Fruit fly (Drosophila melanogaster) whole organism, embryonic: ENCODE measurements around the gene CG7550.
A peak's percentile ranks its signal among the peaks of the same experiment; 100 is the strongest.

Experiments used
- Abd-B ChIP-seq: fragments of 200-800 bp; sonication (Bioruptor generic); optimal IDR thresholded peaks from 2 replicates; lab custom pipeline; 2018; ENCODE audit warnings: missing biosample characterization, mild to moderate bottlenecking, missing genetic modification characterization, moderate library complexity
- Adf1 ChIP-seq: fragments of 200-800 bp; sonication (Bioruptor generic); IDR thresholded peaks from 2 replicates; pipeline ENCODE4 v1.3.6; 2022; ENCODE audit warnings: missing biosample characterization, missing genetic modification characterization
- Asciz ChIP-seq: fragments of 200-800 bp; sonication (Bioruptor generic); optimal IDR thresholded peaks from 2 replicates; lab custom pipeline; 2017; ENCODE audit warnings: missing biosample characterization, mild to moderate bottlenecking, missing genetic modification characterization, missing genetic modification reagents
- CG10147 ChIP-seq: fragments of 200-800 bp; sonication (Bioruptor generic); optimal IDR thresholded peaks from 2 replicates; lab custom pipeline; 2019; ENCODE audit warnings: missing biosample characterization, mild to moderate bottlenecking, missing genetic modification characterization, moderate library complexity
- CG10979 ChIP-seq: fragments of 200-800 bp; sonication (Bioruptor generic); optimal IDR thresholded peaks from 2 replicates; lab custom pipeline; 2018; ENCODE audit warnings: missing biosample characterization, mild to moderate bottlenecking, missing genetic modification characterization, moderate library complexity
- CG12391 ChIP-seq: fragments of 200-800 bp; sonication (Bioruptor generic); optimal IDR thresholded peaks from 3 replicates; lab custom pipeline; 2018; ENCODE audit warnings: missing biosample characterization, mild to moderate bottlenecking, missing genetic modification characterization, moderate library complexity
- CG14050 ChIP-seq: fragments of 200-800 bp; sonication (Bioruptor generic); IDR thresholded peaks from 3 replicates; pipeline ENCODE4 v1.3.6; 2022; ENCODE audit warnings: missing biosample characterization, missing genetic modification characterization
- CG15011 ChIP-seq: fragments of 200-800 bp; sonication (Bioruptor generic); optimal IDR thresholded peaks from 3 replicates; lab custom pipeline; 2018; ENCODE audit warnings: missing biosample characterization, mild to moderate bottlenecking, missing genetic modification characterization
- CG1529 ChIP-seq: fragments of 200-800 bp; sonication (Bioruptor generic); optimal IDR thresholded peaks from 3 replicates; lab custom pipeline; 2018; ENCODE audit warnings: missing biosample characterization, missing genetic modification characterization
- CG15696 ChIP-seq: fragments of 200-800 bp; sonication (Bioruptor generic); optimal IDR thresholded peaks from 2 replicates; lab custom pipeline; 2019; ENCODE audit warnings: missing biosample characterization, mild to moderate bottlenecking, missing genetic modification characterization, moderate library complexity
- CG1792 ChIP-seq: fragments of 200-800 bp; sonication (Bioruptor generic); optimal IDR thresholded peaks from 2 replicates; lab custom pipeline; 2016; ENCODE audit warnings: missing biosample characterization, missing genetic modification characterization
- CG18262 ChIP-seq: fragments of 200-800 bp; optimal IDR thresholded peaks from 3 replicates; lab custom pipeline; 2019; ENCODE audit warnings: missing biosample characterization, mild to moderate bottlenecking, missing genetic modification characterization, moderate library complexity
- CG18476 ChIP-seq: fragments of 200-800 bp; sonication (Bioruptor generic); optimal IDR thresholded peaks from 2 replicates; lab custom pipeline; 2016; ENCODE audit warnings: missing biosample characterization, mild to moderate bottlenecking, missing genetic modification characterization
- CG18599 ChIP-seq: fragments of 200-800 bp; sonication (Bioruptor generic); optimal IDR thresholded peaks from 3 replicates; lab custom pipeline; 2017; ENCODE audit warnings: missing biosample characterization, missing genetic modification characterization, mild to moderate bottlenecking, moderate library complexity, missing genetic modification reagents
- CG2199 ChIP-seq: fragments of 200-800 bp; sonication (Bioruptor generic); IDR thresholded peaks from 3 replicates; pipeline ENCODE4 v1.3.6; 2022; ENCODE audit warnings: missing biosample characterization, missing genetic modification characterization
- CG31224 ChIP-seq: fragments of 200-800 bp; sonication (Bioruptor generic); IDR thresholded peaks from 2 replicates; pipeline ENCODE4 v1.3.6; 2022; ENCODE audit warnings: missing biosample characterization, missing genetic modification characterization
- CG31365 ChIP-seq: fragments of 200-800 bp; sonication (Bioruptor generic); optimal IDR thresholded peaks from 2 replicates; lab custom pipeline; 2018; ENCODE audit warnings: missing biosample characterization, mild to moderate bottlenecking, missing genetic modification characterization
- CG43689 ChIP-seq: fragments of 200-800 bp; sonication (Bioruptor generic); IDR thresholded peaks from 2 replicates; pipeline ENCODE4 v1.3.6; 2022; ENCODE audit warnings: missing biosample characterization, missing genetic modification characterization
- CG6683 ChIP-seq: fragments of 200-800 bp; sonication (Bioruptor generic); optimal IDR thresholded peaks from 2 replicates; lab custom pipeline; 2017; ENCODE audit warnings: missing biosample characterization, mild to moderate bottlenecking, missing genetic modification characterization, missing genetic modification reagents
- CG7372 ChIP-seq: fragments of 200-800 bp; sonication (Bioruptor generic); IDR thresholded peaks from 2 replicates; pipeline ENCODE4 v1.3.6; 2022; ENCODE audit warnings: missing biosample characterization, missing genetic modification characterization
- CG8478 ChIP-seq: fragments of >200 bp; optimal IDR thresholded peaks from 2 replicates; lab custom pipeline; 2018
- CrebB ChIP-seq: fragments of 200-800 bp; sonication (Bioruptor generic); optimal IDR thresholded peaks from 3 replicates; lab custom pipeline; 2018; ENCODE audit warnings: missing biosample characterization, mild to moderate bottlenecking, missing genetic modification characterization
- Dek ChIP-seq: fragments of 200-800 bp; sonication (Bioruptor generic); optimal IDR thresholded peaks from 3 replicates; lab custom pipeline; 2019; ENCODE audit warnings: missing biosample characterization, mild to moderate bottlenecking, missing genetic modification characterization, moderate library complexity
- Dip3 ChIP-seq: fragments of 200-800 bp; sonication (Bioruptor generic); optimal IDR thresholded peaks from 3 replicates; lab custom pipeline; 2016; ENCODE audit warnings: missing biosample characterization, missing genetic modification characterization
- Dref ChIP-seq: fragments of 200-800 bp; sonication (Bioruptor generic); IDR thresholded peaks from 2 replicates; pipeline ENCODE4 v1.3.6; 2022; ENCODE audit warnings: missing biosample characterization, missing genetic modification characterization
- Ets97D ChIP-seq: fragments of 200-800 bp; sonication (Bioruptor generic); optimal IDR thresholded peaks from 3 replicates; lab custom pipeline; 2016; ENCODE audit warnings: missing biosample characterization, missing genetic modification characterization
- Gsc ChIP-seq: fragments of 200-800 bp; sonication (Bioruptor generic); IDR thresholded peaks from 2 replicates; pipeline ENCODE4 v1.3.6; 2022; ENCODE audit warnings: missing biosample characterization, missing genetic modification characterization
- H15 ChIP-seq: fragments of 200-800 bp; sonication (Bioruptor generic); IDR thresholded peaks from 3 replicates; pipeline ENCODE4 v1.3.6; 2022; ENCODE audit warnings: missing biosample characterization, missing genetic modification characterization
- HLHmδ ChIP-seq: fragments of 200-800 bp; sonication (Bioruptor generic); optimal IDR thresholded peaks from 2 replicates; lab custom pipeline; 2018; ENCODE audit warnings: missing biosample characterization, mild to moderate bottlenecking, missing genetic modification characterization, moderate library complexity
- Hr78 ChIP-seq, 2 experiments: fragments of 200-800 bp in 1 of 2; fragments of >200 bp in 1 of 2; sonication (Bioruptor generic) in 1 of 2; optimal IDR thresholded peaks; 2 replicates each; lab custom pipeline; 2017 to 2019; ENCODE audit warnings: missing biosample characterization in 2 of 2, missing genetic modification characterization in 2 of 2, mild to moderate bottlenecking in 1 of 2, moderate library complexity in 1 of 2
- MTF-1 ChIP-seq: fragments of 200-800 bp; sonication (Bioruptor generic); optimal IDR thresholded peaks from 2 replicates; lab custom pipeline; 2018; ENCODE audit warnings: missing biosample characterization, mild to moderate bottlenecking, missing genetic modification characterization, borderline replicate concordance
- Sox100B ChIP-seq: fragments of 200-800 bp; sonication (Bioruptor generic); optimal IDR thresholded peaks from 3 replicates; lab custom pipeline; 2018; ENCODE audit warnings: missing biosample characterization, mild to moderate bottlenecking, missing genetic modification characterization
- Ssrp ChIP-seq: fragments of 200-800 bp; sonication (Bioruptor generic); optimal IDR thresholded peaks from 2 replicates; lab custom pipeline; 2018; ENCODE audit warnings: missing biosample characterization, mild to moderate bottlenecking, missing genetic modification characterization, moderate library complexity
- cas ChIP-seq: fragments of 200-800 bp; sonication (Bioruptor generic); IDR thresholded peaks from 2 replicates; pipeline ENCODE4 v1.3.6; 2022; ENCODE audit warnings: missing biosample characterization, missing genetic modification characterization
- chm ChIP-seq: fragments of 200-800 bp; sonication (Bioruptor generic); IDR thresholded peaks from 2 replicates; pipeline ENCODE4 v1.3.6; 2022; ENCODE audit warnings: missing biosample characterization, missing genetic modification characterization
- crol ChIP-seq: fragments of 200-800 bp; sonication (Bioruptor generic); IDR thresholded peaks from 2 replicates; pipeline ENCODE4 v1.3.6; 2022; ENCODE audit warnings: missing biosample characterization, missing genetic modification characterization
- da ChIP-seq: fragments of 200-800 bp; sonication (Bioruptor generic); optimal IDR thresholded peaks from 2 replicates; lab custom pipeline; 2016; ENCODE audit warnings: missing biosample characterization, missing genetic modification characterization
- ems ChIP-seq: fragments of 200-800 bp; sonication (Bioruptor generic); optimal IDR thresholded peaks from 3 replicates; lab custom pipeline; 2016; ENCODE audit warnings: missing biosample characterization, missing genetic modification characterization
- exex ChIP-seq: fragments of 200-800 bp; sonication (Bioruptor generic); optimal IDR thresholded peaks from 4 replicates; lab custom pipeline; 2018; ENCODE audit warnings: missing biosample characterization, mild to moderate bottlenecking, missing genetic modification characterization, moderate library complexity
- gem ChIP-seq: fragments of 200-800 bp; sonication (Bioruptor generic); optimal IDR thresholded peaks from 2 replicates; lab custom pipeline; 2019; ENCODE audit warnings: missing biosample characterization, mild to moderate bottlenecking, missing genetic modification characterization, moderate library complexity
- hb ChIP-seq: fragments of 200-800 bp; sonication (Bioruptor generic); IDR thresholded peaks from 3 replicates; pipeline ENCODE4 v1.3.6; 2022; ENCODE audit warnings: missing biosample characterization, missing genetic modification characterization; ENCODE audit not compliant: partially characterized antibody
- her ChIP-seq: fragments of 200-800 bp; sonication (Bioruptor generic); optimal IDR thresholded peaks from 2 replicates; lab custom pipeline; 2016; ENCODE audit warnings: missing biosample characterization, missing genetic modification characterization
- ind ChIP-seq: fragments of 200-800 bp; sonication (Bioruptor generic); optimal IDR thresholded peaks from 3 replicates; lab custom pipeline; 2016; ENCODE audit warnings: missing biosample characterization, missing genetic modification characterization
- lab ChIP-seq: fragments of 200-800 bp; sonication (Bioruptor generic); optimal IDR thresholded peaks from 3 replicates; lab custom pipeline; 2017; ENCODE audit warnings: missing biosample characterization, missing genetic modification characterization, mild to moderate bottlenecking, moderate library complexity, missing genetic modification reagents
- oc ChIP-seq: fragments of 200-800 bp; sonication (Bioruptor generic); optimal IDR thresholded peaks from 2 replicates; lab custom pipeline; 2018; ENCODE audit warnings: missing biosample characterization, mild to moderate bottlenecking, missing genetic modification characterization, moderate library complexity
- peb ChIP-seq: fragments of 200-800 bp; sonication (Bioruptor generic); IDR thresholded peaks from 2 replicates; pipeline ENCODE4 v1.3.6; 2022; ENCODE audit warnings: missing biosample characterization, missing genetic modification characterization
- pnt ChIP-seq: fragments of 200-800 bp; sonication (Bioruptor generic); optimal IDR thresholded peaks from 3 replicates; lab custom pipeline; 2016; ENCODE audit warnings: missing biosample characterization, missing genetic modification characterization
- sc ChIP-seq, 3 experiments: fragments of >200 bp in 2 of 3; fragments of 200-800 bp in 1 of 3; sonication (Bioruptor generic) in 1 of 3; optimal IDR thresholded peaks; 2 replicates in 2 of 3; 3 replicates in 1 of 3; lab custom pipeline; 2017; ENCODE audit warnings: mild to moderate bottlenecking in 1 of 3, missing biosample characterization in 1 of 3, missing genetic modification characterization in 1 of 3, missing genetic modification reagents in 1 of 3
- so ChIP-seq: fragments of 200-800 bp; sonication (Bioruptor generic); IDR thresholded peaks from 3 replicates; pipeline ENCODE4 v1.3.6; 2022; ENCODE audit warnings: missing biosample characterization, missing genetic modification characterization

The CG7550 gene

DNA sequence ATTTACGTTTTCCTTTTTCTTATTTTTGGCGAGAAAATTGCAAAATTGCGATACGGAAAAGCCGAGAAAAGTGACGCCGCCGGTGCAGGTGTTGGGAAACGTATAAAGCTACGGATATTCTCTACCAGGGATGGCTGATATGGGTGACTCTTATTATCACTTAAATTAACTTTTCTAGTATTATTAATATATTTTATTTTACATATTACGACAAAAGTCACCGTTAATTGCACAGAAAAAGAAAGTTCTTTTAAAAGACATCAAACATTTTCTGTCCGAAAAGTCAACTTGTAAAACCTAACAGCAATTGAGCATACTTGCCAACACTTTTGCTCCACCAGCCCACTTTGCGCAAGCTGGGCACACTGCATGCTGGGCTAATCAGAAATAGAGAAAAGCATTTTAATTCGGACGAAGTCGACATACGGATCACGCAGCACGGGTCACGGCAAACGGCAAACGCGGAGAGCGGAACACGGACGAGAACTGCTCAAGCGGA, 3.4 kb upstream of the CG7550 start, which contains the start of the genes Cds and Uba2 (continued):
- TF ChIP-seq CG18262 (tag; lab: Kevin White, UChicago) (peak; percentile 86), MTF-1 (GFP tag; lab: Kevin White, UChicago) (peak; percentile 52), HLHmδ (GFP tag; lab: Kevin White, UChicago) (no peak), CG10979 (tag; lab: Kevin White, UChicago) (peak; percentile 84), CG8478 (lab: Kevin White, UChicago) (no peak), crol (GFP tag; lab: Robert Waterston, UW) (peak; percentile 57), Ssrp (tag; lab: Kevin White, UChicago) (peak; percentile 90), chm (GFP tag; lab: Robert Waterston, UW) (peak; percentile 77), Ets97D (GFP tag; lab: Kevin White, UChicago) (peak; percentile 77), CG6683 (GFP tag; lab: Kevin White, UChicago) (peak; percentile 77), exex (tag; lab: Kevin White, UChicago) (peak; percentile 81), oc (tag; lab: Kevin White, UChicago) (peak; percentile 85), CG31365 (peak; percentile 38), her (peak; percentile 63), Gsc (GFP tag; lab: Robert Waterston, UW) (peak; percentile 62; the same call in 1 of the 2 replicates), ind (GFP tag; lab: Kevin White, UChicago) (peak; percentile 96), Dek (tag; lab: Kevin White, UChicago) (peak; percentile 94), CG14050 (GFP tag; lab: Robert Waterston, UW) (peak; percentile 86), CG1529 (GFP tag; lab: Kevin White, UChicago) (peak; percentile 73), Dref (GFP tag; lab: Robert Waterston, UW) (peak; percentile 43; the same call in 1 of the 2 replicates), CG15696 (tag; lab: Kevin White, UChicago) (peak; percentile 93), peb (no peak), Hr78 (GFP tag; optimal IDR thresholded peaks at IDR 0.05; lab: Kevin White, UChicago) (peak in 1 of 2 experiments; percentile 51), cas (GFP tag; lab: Robert Waterston, UW) (peak; percentile 83), CG2199 (GFP tag; lab: Robert Waterston, UW) (0 out of 3 replicates have a peak, but pooled peaks have one; percentile 8), CG12391 (tag; lab: Kevin White, UChicago) (peak; percentile 96), H15 (GFP tag; lab: Robert Waterston, UW) (peak; percentile 78; the same call in 2 of the 3 replicates), Dip3 (GFP tag; lab: Kevin White, UChicago) (peak; percentile 73), CG10147 (GFP tag; lab: Kevin White, UChicago) (peak; percentile 93), CG7372 (GFP tag; lab: Robert Waterston, UW) (peak; percentile 90), CG18599 (peak; percentile 96), CG18476 (GFP tag; lab: Kevin White, UChicago) (peak; percentile 86), CG43689 (GFP tag; lab: Robert Waterston, UW) (0 out of 2 replicates have a peak, but pooled peaks have one; percentile 38), CG1792 (GFP tag; lab: Kevin White, UChicago) (peak; percentile 60), so (GFP tag; lab: Robert Waterston, UW) (peak; percentile 79; the same call in 2 of the 3 replicates), Asciz (GFP tag; lab: Kevin White, UChicago) (peak; percentile 85), CG31224 (GFP tag; lab: Robert Waterston, UW) (peak; percentile 86), hb (GFP tag; lab: Robert Waterston, UW) (no peak), CG15011 (GFP tag; lab: Kevin White, UChicago) (no peak), Adf1 (GFP tag; lab: Robert Waterston, UW) (peak; percentile 80), lab (GFP tag; lab: Kevin White, UChicago) (peak; percentile 97), CrebB (tag; lab: Kevin White, UChicago) (peak; percentile 85), ems (GFP tag; lab: Kevin White, UChicago) (peak; percentile 84), Sox100B (GFP tag; lab: Kevin White, UChicago) (peak; percentile 90), gem (tag; lab: Kevin White, UChicago) (peak; percentile 96), sc (optimal IDR thresholded peaks at IDR 0.05; lab: Kevin White, UChicago) (no peak), sc (GFP tag; optimal IDR thresholded peaks at IDR 0.05; lab: Kevin White, UChicago) (peak; percentile 85), da (no peak), Abd-B (peak; percentile 92), pnt (GFP tag; lab: Kevin White, UChicago) (peak; percentile 78)
